Fruit fly (Drosophila melanogaster): ENCODE results near the gene CG17111.

dm6 chr3R:23046529-23046943 is 20.5 kb downstream of the CG17111 start:
- peak; percentile 71 for TF ChIP-seq EcR (GFP tag; optimal IDR thresholded peaks at IDR 0.05)
- peak; percentile 86 for TF ChIP-seq CG8159 (tag; optimal IDR thresholded peaks at IDR 0.05)
- TF ChIP-seq CG12605 (GFP tag; IDR thresholded peaks at IDR 0.05), result no peak
- peak; percentile 43 for TF ChIP-seq D1 (tag; optimal IDR thresholded peaks at IDR 0.05)
- TF ChIP-seq Pif1A (GFP tag; optimal IDR thresholded peaks at IDR 0.05), result peak; percentile 88
- TF ChIP-seq rn (GFP tag; IDR thresholded peaks at IDR 0.05), result peak; percentile 47; the same call in 1 of the 2 replicates

All from whole organism, pupa.